Worm (Caenorhabditis elegans): Measurements from ENCODE around the gene clec-263.

The clec-263 gene

DNA sequence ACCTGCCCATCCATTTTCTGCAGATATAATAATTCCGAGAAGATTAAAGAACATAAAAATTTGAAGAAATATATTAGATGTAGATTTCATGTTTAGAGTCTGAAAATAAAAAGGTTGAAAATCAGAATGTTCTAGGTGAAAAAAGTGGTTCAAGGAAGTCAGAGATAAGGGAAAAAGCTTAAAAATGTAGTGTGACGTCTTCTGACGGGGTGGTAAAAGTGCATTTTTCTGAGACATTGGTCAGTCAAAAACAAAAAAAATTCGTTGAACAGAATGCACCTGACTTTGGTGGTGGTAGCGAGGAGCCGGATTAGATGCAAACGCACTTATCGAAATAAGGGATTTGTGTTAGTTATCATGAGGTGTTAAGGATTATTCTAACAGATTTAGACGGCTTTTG, 32.2 kb downstream of the clec-263 start, which contains the start of gene F46B3.23:
TSS of gene F46B3.23 (minus strand) at position 101 of the 400 bp plus-strand sequence.
- TF ChIP-seq ceh-2 (tag; optimal IDR thresholded peaks at IDR 0.05) (no peak), lin-11 (tag; optimal IDR thresholded peaks at IDR 0.05) (no peak), mec-3 (tag; optimal IDR thresholded peaks at IDR 0.05; ENCODE audit: borderline replicate concordance) (no peak), pag-3 (tag; optimal IDR thresholded peaks at IDR 0.05; ENCODE audit: borderline replicate concordance) (no peak), ceh-18 (tag; optimal IDR thresholded peaks at IDR 0.05) (no peak), odd-2 (tag; optimal IDR thresholded peaks at IDR 0.05) (no peak), ahr-1 (tag; optimal IDR thresholded peaks at IDR 0.05) (no peak), fax-1 (tag; optimal IDR thresholded peaks at IDR 0.05) (no peak), ref-2 (tag; optimal IDR thresholded peaks at IDR 0.05) (no peak), unc-55 (GFP tag; optimal IDR thresholded peaks at IDR 0.05) (no peak)

DNA sequence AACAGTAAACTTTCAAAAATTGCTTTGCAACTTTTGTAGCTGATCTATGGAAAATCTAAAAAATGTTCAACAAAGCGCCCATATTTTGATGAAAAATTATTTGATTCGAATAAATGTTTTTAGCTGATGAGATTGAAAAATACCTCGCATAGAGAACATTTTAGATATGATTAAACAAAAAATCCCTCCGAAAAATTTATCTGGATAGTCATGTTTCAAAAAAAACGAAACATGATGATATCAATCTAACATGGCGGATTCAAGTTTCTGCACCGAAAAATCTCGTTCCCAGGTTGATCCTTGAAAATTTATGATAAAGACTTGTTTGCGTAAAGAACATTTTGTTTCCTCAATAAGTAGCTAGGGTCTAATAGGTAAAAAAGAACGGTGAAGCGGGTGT, 34.3 kb downstream of the clec-263 start, which contains the start of gene ttr-12:
TSS of gene ttr-12 (minus strand) at position 101 of the 400 bp plus-strand sequence.
- TF ChIP-seq mec-3 (tag; optimal IDR thresholded peaks at IDR 0.05; ENCODE audit: borderline replicate concordance) = no peak
- TF ChIP-seq K02D7.2 (tag; optimal IDR thresholded peaks at IDR 0.05) = no peak
- TF ChIP-seq rnt-1 (tag; optimal IDR thresholded peaks at IDR 0.05) = no peak
- no peak for TF ChIP-seq T23F11.4 (GFP tag; optimal IDR thresholded peaks at IDR 0.05)
- no peak for TF ChIP-seq fkh-10 (GFP tag; optimal IDR thresholded peaks at IDR 0.05)
- TF ChIP-seq pag-3 (tag; optimal IDR thresholded peaks at IDR 0.05; ENCODE audit: borderline replicate concordance) = no peak
- no peak for TF ChIP-seq ceh-2 (tag; optimal IDR thresholded peaks at IDR 0.05)
- TF ChIP-seq pha-2 (tag; optimal IDR thresholded peaks at IDR 0.05) = no peak
- no peak for TF ChIP-seq pha-4 (tag; optimal IDR thresholded peaks at IDR 0.05)
- no peak for TF ChIP-seq hlh-6 (tag; optimal IDR thresholded peaks at IDR 0.05)
- no peak for TF ChIP-seq che-1 (tag; optimal IDR thresholded peaks at IDR 0.05)

DNA sequence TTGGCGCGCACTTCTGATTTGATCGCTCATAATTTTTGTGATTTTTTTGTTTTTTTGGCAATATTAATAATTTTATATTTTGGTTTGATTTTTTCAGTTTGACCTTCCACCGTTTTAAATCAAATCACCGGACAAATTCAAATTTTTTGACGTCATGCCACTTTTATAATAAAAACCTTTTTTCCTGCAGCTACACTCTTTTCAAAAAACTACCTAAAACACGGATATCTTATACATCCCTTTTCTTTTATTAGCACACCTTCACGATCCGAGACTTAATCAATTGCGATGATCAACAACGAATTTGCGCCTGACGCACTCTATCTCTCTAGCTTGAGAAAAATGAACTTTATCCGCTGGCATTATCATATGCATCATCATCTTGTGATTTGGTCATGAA, 35.1 kb downstream of the clec-263 start, which contains the start of gene grd-2:
TSS of gene grd-2 (plus strand) at position 301 of the 400 bp plus-strand sequence.
- TF ChIP-seq ceh-14 (tag; optimal IDR thresholded peaks at IDR 0.05) (no peak), pag-3 (tag; optimal IDR thresholded peaks at IDR 0.05; ENCODE audit: borderline replicate concordance) (no peak), hlh-15 (tag; optimal IDR thresholded peaks at IDR 0.05) (no peak), nhr-232 (tag; optimal IDR thresholded peaks at IDR 0.05) (no peak), nhr-11 (tag; optimal IDR thresholded peaks at IDR 0.05) (no peak), pha-2 (tag; optimal IDR thresholded peaks at IDR 0.05) (no peak), hlh-13 (GFP tag; optimal IDR thresholded peaks at IDR 0.05) (no peak), ceh-9 (tag; optimal IDR thresholded peaks at IDR 0.05) (no peak), sox-2 (GFP tag; IDR thresholded peaks at IDR 0.05) (no peak), odd-2 (tag; optimal IDR thresholded peaks at IDR 0.05) (no peak), nfya-1 (tag; optimal IDR thresholded peaks at IDR 0.05) (no peak)

DNA sequence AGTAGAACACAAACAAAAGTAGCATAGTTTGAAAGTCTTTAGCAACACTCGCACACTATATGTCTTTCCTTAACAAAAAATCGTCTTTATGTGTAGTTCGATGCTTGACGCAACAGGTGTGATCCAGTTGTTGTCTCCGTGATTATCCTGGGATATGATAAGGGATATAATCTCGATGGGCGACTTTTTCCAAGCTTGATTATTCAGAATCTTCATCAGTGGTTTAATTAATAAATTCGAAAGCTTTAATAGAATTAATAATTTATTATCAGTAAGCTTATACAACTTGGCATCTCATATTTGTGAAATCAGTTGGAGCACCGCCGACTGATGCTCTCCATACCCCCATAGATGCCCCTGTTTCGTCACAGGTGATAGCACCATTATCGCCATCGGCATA, 44.2 kb downstream of the clec-263 start, which contains the start of gene F46B3.7:
TSS of gene F46B3.7 (minus strand) at position 101 of the 400 bp plus-strand sequence.
- no peak for TF ChIP-seq ceh-22 (tag; optimal IDR thresholded peaks at IDR 0.05)

DNA sequence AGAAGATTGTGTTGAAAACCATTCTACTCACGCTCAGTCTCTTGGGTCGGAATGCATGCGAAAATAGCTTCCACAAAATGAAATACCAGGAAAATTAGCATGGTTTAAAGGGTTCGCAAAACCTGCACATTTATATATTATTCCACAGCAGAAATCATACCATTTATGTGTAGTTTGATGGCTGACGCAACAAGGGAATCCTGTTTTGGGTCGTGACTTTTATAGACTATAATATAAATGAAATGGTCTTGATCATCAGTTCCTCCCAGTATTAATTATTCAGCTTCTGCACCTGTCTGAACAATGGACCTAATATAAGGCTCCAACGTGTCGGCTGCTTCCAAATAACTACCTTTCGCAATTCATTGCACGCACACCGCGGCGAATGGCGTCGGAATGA, 48.6 kb downstream of the clec-263 start, which contains the start of gene F46B3.8:
TSS of gene F46B3.8 (minus strand) at position 101 of the 400 bp plus-strand sequence.
- no peak for TF ChIP-seq elt-2 (tag; optimal IDR thresholded peaks at IDR 0.05)
- TF ChIP-seq ceh-14 (tag; optimal IDR thresholded peaks at IDR 0.05) = no peak
- no peak for TF ChIP-seq fkh-6 (tag; optimal IDR thresholded peaks at IDR 0.05)
- no peak for TF ChIP-seq ama-1 (optimal IDR thresholded peaks at IDR 0.05)
- TF ChIP-seq odd-2 (tag; optimal IDR thresholded peaks at IDR 0.05) = no peak
- no peak for TF ChIP-seq C08G9.2 (tag; optimal IDR thresholded peaks at IDR 0.05)
- TF ChIP-seq ceh-22 (tag; optimal IDR thresholded peaks at IDR 0.05) = no peak
- no peak for TF ChIP-seq pax-1 (tag; optimal IDR thresholded peaks at IDR 0.05)
- TF ChIP-seq sdc-2 (tag; optimal IDR thresholded peaks at IDR 0.05) = no peak
- TF ChIP-seq ahr-1 (tag; optimal IDR thresholded peaks at IDR 0.05) = no peak
- no peak for TF ChIP-seq hlh-13 (GFP tag; optimal IDR thresholded peaks at IDR 0.05)
- no peak for TF ChIP-seq C38D4.7 (GFP tag; optimal IDR thresholded peaks at IDR 0.05)
- TF ChIP-seq ceh-24 (tag; optimal IDR thresholded peaks at IDR 0.05) = no peak
- no peak for TF ChIP-seq rnt-1 (tag; optimal IDR thresholded peaks at IDR 0.05)
- TF ChIP-seq fax-1 (tag; optimal IDR thresholded peaks at IDR 0.05) = no peak
- no peak for TF ChIP-seq lim-6 (tag; optimal IDR thresholded peaks at IDR 0.05)
- TF ChIP-seq ceh-6 (GFP tag; optimal IDR thresholded peaks at IDR 0.05) = no peak
- no peak for TF ChIP-seq ttx-3 (tag; optimal IDR thresholded peaks at IDR 0.05)

All from whole organism, late embryonic.